Fruit fly (Drosophila melanogaster) whole organism, embryonic: ENCODE data around the gene alpha-Est7.
A peak's percentile ranks its signal among the peaks of the same experiment; 100 is the strongest.

ENCODE experiments used
- Adf1 ChIP-seq: fragments of 200-800 bp; sonication (Bioruptor generic); IDR thresholded peaks from 2 replicates; pipeline ENCODE4 v1.3.6; 2022; ENCODE audit warnings: missing biosample characterization, missing genetic modification characterization
- Aef1 ChIP-seq: fragments of 200-800 bp; sonication (Bioruptor generic); IDR thresholded peaks from 3 replicates; pipeline ENCODE4 v1.3.6; 2022; ENCODE audit warnings: missing biosample characterization, missing genetic modification characterization
- BEAF-32 ChIP-seq: fragments of 200-800 bp; sonication (Bioruptor generic); optimal IDR thresholded peaks from 3 replicates; lab custom pipeline; 2017; ENCODE audit warnings: missing biosample characterization, missing genetic modification characterization, mild to moderate bottlenecking, moderate library complexity, missing genetic modification reagents
- CG11085 ChIP-seq: fragments of 200-800 bp; sonication (Bioruptor generic); IDR thresholded peaks from 2 replicates; pipeline ENCODE4 v1.3.6; 2022; ENCODE audit warnings: missing biosample characterization, missing genetic modification characterization
- CG11456 ChIP-seq: fragments of 200-800 bp; sonication (Bioruptor generic); IDR thresholded peaks from 3 replicates; pipeline ENCODE4 v1.3.6; 2022; ENCODE audit warnings: missing biosample characterization, missing genetic modification characterization
- CG12236 ChIP-seq: fragments of 200-800 bp; sonication (Bioruptor generic); optimal IDR thresholded peaks from 2 replicates; lab custom pipeline; 2016; ENCODE audit warnings: missing biosample characterization, missing genetic modification characterization
- CG13775 ChIP-seq: fragments of 200-800 bp; sonication (Bioruptor generic); optimal IDR thresholded peaks from 3 replicates; lab custom pipeline; 2017; ENCODE audit warnings: missing biosample characterization, mild to moderate bottlenecking, missing genetic modification characterization
- CG1647 ChIP-seq: fragments of 200-800 bp; sonication (Bioruptor generic); optimal IDR thresholded peaks from 3 replicates; lab custom pipeline; 2016; ENCODE audit warnings: missing biosample characterization, missing genetic modification characterization
- CG17802 ChIP-seq: fragments of 200-800 bp; sonication (Bioruptor generic); optimal IDR thresholded peaks from 2 replicates; lab custom pipeline; 2018; ENCODE audit warnings: missing biosample characterization, mild to moderate bottlenecking, missing genetic modification characterization, moderate library complexity
- CG1832 ChIP-seq: fragments of 200-800 bp; sonication (Bioruptor generic); optimal IDR thresholded peaks from 2 replicates; lab custom pipeline; 2017; ENCODE audit warnings: missing biosample characterization, mild to moderate bottlenecking, missing genetic modification characterization, inconsistent platforms
- CG18764 ChIP-seq: fragments of 200-800 bp; sonication (Bioruptor generic); optimal IDR thresholded peaks from 3 replicates; lab custom pipeline; 2016; ENCODE audit warnings: missing biosample characterization, missing genetic modification characterization
- CG2129 ChIP-seq: fragments of 200-800 bp; sonication (Bioruptor generic); IDR thresholded peaks from 2 replicates; pipeline ENCODE4 v1.3.6; 2022; ENCODE audit warnings: missing biosample characterization, missing genetic modification characterization; ENCODE audit not compliant: partially characterized antibody
- CG31365 ChIP-seq: fragments of 200-800 bp; sonication (Bioruptor generic); optimal IDR thresholded peaks from 2 replicates; lab custom pipeline; 2018; ENCODE audit warnings: missing biosample characterization, mild to moderate bottlenecking, missing genetic modification characterization
- CG32767 ChIP-seq: fragments of 200-800 bp; sonication (Bioruptor generic); IDR thresholded peaks from 2 replicates; pipeline ENCODE4 v1.3.6; 2022; ENCODE audit warnings: missing biosample characterization, missing genetic modification characterization
- CG4707 ChIP-seq: fragments of 200-800 bp; sonication (Bioruptor generic); optimal IDR thresholded peaks from 2 replicates; lab custom pipeline; 2018; ENCODE audit warnings: missing biosample characterization, mild to moderate bottlenecking, missing genetic modification characterization, moderate library complexity
- CG5953 ChIP-seq: fragments of 200-800 bp; sonication (Bioruptor generic); IDR thresholded peaks from 2 replicates; pipeline ENCODE4 v1.3.6; 2022; ENCODE audit warnings: missing biosample characterization, missing genetic modification characterization
- CG6272 ChIP-seq: fragments of 200-800 bp; sonication (Bioruptor generic); IDR thresholded peaks from 2 replicates; pipeline ENCODE4 v1.3.6; 2022; ENCODE audit warnings: missing biosample characterization, missing genetic modification characterization
- CG6854 ChIP-seq: fragments of 200-800 bp; sonication (Bioruptor generic); optimal IDR thresholded peaks from 3 replicates; lab custom pipeline; 2017; ENCODE audit warnings: missing biosample characterization, mild to moderate bottlenecking, missing genetic modification characterization
- CG9876 ChIP-seq: fragments of 200-800 bp; sonication (Bioruptor generic); optimal IDR thresholded peaks from 2 replicates; lab custom pipeline; 2016; ENCODE audit warnings: missing biosample characterization, missing genetic modification characterization
- Dip2 ChIP-seq: fragments of 200-800 bp; sonication (Bioruptor generic); IDR thresholded peaks from 2 replicates; pipeline ENCODE4 v1.3.6; 2022; ENCODE audit warnings: missing biosample characterization, missing genetic modification characterization
- Dll ChIP-seq: fragments of 200-800 bp; sonication (Bioruptor generic); IDR thresholded peaks from 4 replicates; pipeline ENCODE4 v1.3.6; 2022; ENCODE audit warnings: missing biosample characterization, missing genetic modification characterization; ENCODE audit not compliant: partially characterized antibody
- Ets97D ChIP-seq: fragments of 200-800 bp; sonication (Bioruptor generic); optimal IDR thresholded peaks from 3 replicates; lab custom pipeline; 2016; ENCODE audit warnings: missing biosample characterization, missing genetic modification characterization
- HHEX ChIP-seq: fragments of 200-800 bp; sonication (Bioruptor generic); optimal IDR thresholded peaks from 3 replicates; lab custom pipeline; 2017; ENCODE audit warnings: missing biosample characterization, mild to moderate bottlenecking, missing genetic modification characterization, missing genetic modification reagents
- HmgD ChIP-seq: fragments of 200-800 bp; sonication (Bioruptor generic); optimal IDR thresholded peaks from 3 replicates; lab custom pipeline; 2016; ENCODE audit warnings: missing biosample characterization, missing genetic modification characterization
- Lpt ChIP-seq: fragments of >200 bp; optimal IDR thresholded peaks from 2 replicates; lab custom pipeline; 2018; ENCODE audit warnings: missing biosample characterization, missing genetic modification characterization
- Nf-YB ChIP-seq: fragments of 200-800 bp; sonication (Bioruptor generic); optimal IDR thresholded peaks from 3 replicates; lab custom pipeline; 2019; ENCODE audit warnings: missing biosample characterization, mild to moderate bottlenecking, missing genetic modification characterization, moderate library complexity
- Opbp ChIP-seq: fragments of 200-800 bp; sonication (Bioruptor generic); IDR thresholded peaks from 3 replicates; pipeline ENCODE4 v1.3.6; 2022; ENCODE audit warnings: missing biosample characterization, missing genetic modification characterization; ENCODE audit not compliant: partially characterized antibody
- Poxn ChIP-seq: fragments of 200-800 bp; sonication (Bioruptor generic); IDR thresholded peaks from 2 replicates; pipeline ENCODE4 v1.3.6; 2022; ENCODE audit warnings: missing biosample characterization, missing genetic modification characterization
- Usf ChIP-seq: fragments of 200-800 bp; sonication (Bioruptor generic); optimal IDR thresholded peaks from 2 replicates; lab custom pipeline; 2017; ENCODE audit warnings: missing genotype, missing biosample characterization, missing genetic modification characterization
- amos ChIP-seq: fragments of 200-800 bp; sonication (Bioruptor generic); IDR thresholded peaks from 2 replicates; pipeline ENCODE4 v1.3.6; 2022; ENCODE audit warnings: missing biosample characterization, missing genetic modification characterization; ENCODE audit not compliant: partially characterized antibody
- aop ChIP-seq: fragments of 200-800 bp; sonication (Bioruptor generic); IDR thresholded peaks from 2 replicates; pipeline ENCODE4 v1.3.6; 2022; ENCODE audit warnings: missing biosample characterization, missing genetic modification characterization
- ara ChIP-seq: fragments of 200-800 bp; sonication (Bioruptor generic); IDR thresholded peaks from 2 replicates; pipeline ENCODE4 v1.3.6; 2022; ENCODE audit warnings: missing biosample characterization, missing genetic modification characterization
- ash1 ChIP-seq: fragments of 200-800 bp; sonication (Bioruptor generic); optimal IDR thresholded peaks from 2 replicates; lab custom pipeline; 2018; ENCODE audit warnings: missing biosample characterization, mild to moderate bottlenecking, missing genetic modification characterization
- bcd ChIP-seq: fragments of 200-800 bp; sonication (Bioruptor generic); optimal IDR thresholded peaks from 2 replicates; lab custom pipeline; 2017; ENCODE audit warnings: missing biosample characterization, mild to moderate bottlenecking, missing genetic modification characterization
- br ChIP-seq: fragments of >200 bp; optimal IDR thresholded peaks from 2 replicates; lab custom pipeline; 2017
- croc ChIP-seq: fragments of 200-800 bp; sonication (Bioruptor generic); conservative IDR thresholded peaks from 3 replicates; pipeline ENCODE4 v1.3.6; 2022; ENCODE audit warnings: missing biosample characterization, missing genetic modification characterization
- dmrt99B ChIP-seq: fragments of 200-800 bp; sonication (Bioruptor generic); optimal IDR thresholded peaks from 2 replicates; lab custom pipeline; 2018; ENCODE audit warnings: missing biosample characterization, mild to moderate bottlenecking, missing genetic modification characterization, moderate library complexity
- grau ChIP-seq: fragments of 200-800 bp; optimal IDR thresholded peaks from 3 replicates; lab custom pipeline; 2019; ENCODE audit warnings: missing biosample characterization, mild to moderate bottlenecking, missing genetic modification characterization, moderate library complexity
- hb ChIP-seq: fragments of 200-800 bp; sonication (Bioruptor generic); IDR thresholded peaks from 3 replicates; pipeline ENCODE4 v1.3.6; 2022; ENCODE audit warnings: missing biosample characterization, missing genetic modification characterization; ENCODE audit not compliant: partially characterized antibody
- her ChIP-seq: fragments of 200-800 bp; sonication (Bioruptor generic); optimal IDR thresholded peaks from 2 replicates; lab custom pipeline; 2016; ENCODE audit warnings: missing biosample characterization, missing genetic modification characterization
- nerfin-2 ChIP-seq: fragments of 200-800 bp; sonication (Bioruptor generic); IDR thresholded peaks from 2 replicates; pipeline ENCODE4 v1.3.6; 2022; ENCODE audit warnings: missing biosample characterization, missing genetic modification characterization; ENCODE audit not compliant: partially characterized antibody
- oc ChIP-seq: fragments of 200-800 bp; sonication (Bioruptor generic); optimal IDR thresholded peaks from 2 replicates; lab custom pipeline; 2018; ENCODE audit warnings: missing biosample characterization, mild to moderate bottlenecking, missing genetic modification characterization, moderate library complexity
- pfk ChIP-seq: fragments of 200-800 bp; sonication (Bioruptor generic); optimal IDR thresholded peaks from 2 replicates; lab custom pipeline; 2018; ENCODE audit warnings: missing biosample characterization, mild to moderate bottlenecking, missing genetic modification characterization, moderate library complexity
- phol ChIP-seq: fragments of 200-800 bp; sonication (Bioruptor generic); optimal IDR thresholded peaks from 3 replicates; lab custom pipeline; 2018; ENCODE audit warnings: missing biosample characterization, mild to moderate bottlenecking, missing genetic modification characterization, moderate library complexity
- pita ChIP-seq: fragments of 200-800 bp; sonication (Bioruptor generic); optimal IDR thresholded peaks from 2 replicates; lab custom pipeline; 2017; ENCODE audit warnings: missing biosample characterization, mild to moderate bottlenecking, missing genetic modification characterization
- pum ChIP-seq: fragments of 200-800 bp; sonication (Bioruptor generic); optimal IDR thresholded peaks from 2 replicates; lab custom pipeline; 2016; ENCODE audit warnings: missing biosample characterization, missing genetic modification characterization
- so ChIP-seq: fragments of 200-800 bp; sonication (Bioruptor generic); IDR thresholded peaks from 3 replicates; pipeline ENCODE4 v1.3.6; 2022; ENCODE audit warnings: missing biosample characterization, missing genetic modification characterization
- sqz ChIP-seq: fragments of 200-800 bp; sonication (Bioruptor generic); optimal IDR thresholded peaks from 3 replicates; lab custom pipeline; 2018; ENCODE audit warnings: missing biosample characterization, mild to moderate bottlenecking, missing genetic modification characterization
- ssp ChIP-seq: fragments of 200-800 bp; sonication (Bioruptor generic); IDR thresholded peaks from 2 replicates; pipeline ENCODE4 v1.3.6; 2022; ENCODE audit warnings: missing biosample characterization, missing genetic modification characterization
- tap ChIP-seq: fragments of 200-800 bp; optimal IDR thresholded peaks from 3 replicates; lab custom pipeline; 2019; ENCODE audit warnings: missing biosample characterization, mild to moderate bottlenecking, missing genetic modification characterization, moderate library complexity
- twi ChIP-seq: fragments of 200-800 bp; optimal IDR thresholded peaks from 2 replicates; lab custom pipeline; 2019; ENCODE audit warnings: missing biosample characterization, mild to moderate bottlenecking, missing genetic modification characterization, moderate library complexity
- wek ChIP-seq: fragments of 200-800 bp; sonication (Bioruptor generic); optimal IDR thresholded peaks from 3 replicates; lab custom pipeline; 2018; ENCODE audit warnings: missing biosample characterization, mild to moderate bottlenecking, missing genetic modification characterization, moderate library complexity

Gene alpha-Est7

dm6 chr3R:7500513-7500912 lies 23.0 kb downstream of the alpha-Est7 start (continued):
- TF ChIP-seq br (lab: Kevin White, UChicago) (no peak), pita (GFP tag; lab: Kevin White, UChicago) (no peak), CG18764 (GFP tag; lab: Kevin White, UChicago) (no peak), Usf (no peak), Opbp (GFP tag; lab: Robert Waterston, UW) (no peak), Aef1 (GFP tag; lab: Robert Waterston, UW) (no peak), phol (no peak), CG11456 (GFP tag; lab: Robert Waterston, UW) (no peak), CG4707 (GFP tag; lab: Kevin White, UChicago) (no peak), CG12236 (GFP tag; lab: Kevin White, UChicago) (no peak), twi (tag; lab: Kevin White, UChicago) (no peak), croc (GFP tag; lab: Robert Waterston, UW) (no peak), bcd (GFP tag; lab: Kevin White, UChicago) (peak; percentile 17), ara (GFP tag; lab: Robert Waterston, UW) (no peak), so (GFP tag; lab: Robert Waterston, UW) (no peak), her (GFP tag; lab: Kevin White, UChicago) (no peak), hb (GFP tag; lab: Robert Waterston, UW) (no peak), HHEX (GFP tag; lab: Kevin White, UChicago) (no peak), pum (GFP tag; lab: Kevin White, UChicago) (no peak), BEAF-32 (GFP tag; lab: Kevin White, UChicago) (no peak), CG11085 (GFP tag; lab: Robert Waterston, UW) (no peak), aop (GFP tag; lab: Robert Waterston, UW) (no peak), ash1 (GFP tag; lab: Kevin White, UChicago) (no peak), dmrt99B (tag; lab: Kevin White, UChicago) (peak; percentile 15), CG9876 (no peak), CG31365 (tag; lab: Kevin White, UChicago) (no peak), Dll (GFP tag; lab: Robert Waterston, UW) (no peak), Poxn (no peak), CG32767 (GFP tag; lab: Robert Waterston, UW) (0 out of 2 replicates have a peak, but pooled peaks have one; percentile 40), Adf1 (peak; percentile 18; the same call in 1 of the 2 replicates), Dip2 (GFP tag; lab: Robert Waterston, UW) (no peak), HmgD (no peak), ssp (GFP tag; lab: Robert Waterston, UW) (no peak), Nf-YB (GFP tag; lab: Kevin White, UChicago) (no peak), oc (no peak), sqz (GFP tag; lab: Kevin White, UChicago) (no peak), CG1832 (GFP tag; lab: Kevin White, UChicago) (no peak), CG5953 (no peak), CG6272 (GFP tag; lab: Robert Waterston, UW) (0 out of 2 replicates have a peak, but pooled peaks have one; percentile 12), CG2129 (GFP tag; lab: Robert Waterston, UW) (no peak), CG13775 (GFP tag; lab: Kevin White, UChicago) (no peak), CG6854 (GFP tag; lab: Kevin White, UChicago) (no peak), tap (tag; lab: Kevin White, UChicago) (no peak), CG17802 (no peak), pfk (GFP tag; lab: Kevin White, UChicago) (no peak), wek (GFP tag; lab: Kevin White, UChicago) (no peak), Lpt (GFP tag; lab: Kevin White, UChicago) (no peak), nerfin-2 (no peak), Ets97D (no peak), grau (tag; lab: Kevin White, UChicago) (peak; percentile 44), amos (GFP tag; lab: Robert Waterston, UW) (no peak), CG1647 (GFP tag; lab: Kevin White, UChicago) (no peak)
